Fruit fly (Drosophila melanogaster) whole organism, embryonic: ENCODE data around the gene Act87E.

ENCODE experiments used
- Atf3 ChIP-seq: fragments of 200-800 bp; sonication (Bioruptor generic); optimal IDR thresholded peaks from 3 replicates; lab custom pipeline; 2016; ENCODE audit warnings: missing biosample characterization, missing genetic modification characterization
- BEAF-32 ChIP-seq: fragments of 200-800 bp; sonication (Bioruptor generic); optimal IDR thresholded peaks from 3 replicates; lab custom pipeline; 2017; ENCODE audit warnings: missing biosample characterization, missing genetic modification characterization, mild to moderate bottlenecking, moderate library complexity, missing genetic modification reagents
- CG11093 ChIP-seq: fragments of 200-800 bp; sonication (Bioruptor generic); IDR thresholded peaks from 3 replicates; pipeline ENCODE4 v1.3.6; 2022; ENCODE audit warnings: missing biosample characterization, missing genetic modification characterization
- CG11456 ChIP-seq: fragments of 200-800 bp; sonication (Bioruptor generic); IDR thresholded peaks from 3 replicates; pipeline ENCODE4 v1.3.6; 2022; ENCODE audit warnings: missing biosample characterization, missing genetic modification characterization
- CG11504 ChIP-seq: fragments of 200-800 bp; sonication (Bioruptor generic); optimal IDR thresholded peaks from 3 replicates; lab custom pipeline; 2019; ENCODE audit warnings: missing biosample characterization, mild to moderate bottlenecking, missing genetic modification characterization, moderate library complexity
- CG12659 ChIP-seq: fragments of 200-800 bp; sonication (Bioruptor generic); optimal IDR thresholded peaks from 3 replicates; lab custom pipeline; 2017; ENCODE audit warnings: mild to moderate bottlenecking, missing biosample characterization, missing genetic modification reagents, missing genetic modification characterization
- CG12769 ChIP-seq: fragments of 200-800 bp; sonication (Bioruptor generic); optimal IDR thresholded peaks from 2 replicates; lab custom pipeline; 2019; ENCODE audit warnings: missing biosample characterization, mild to moderate bottlenecking, missing genetic modification characterization, moderate library complexity
- CG13123 ChIP-seq: fragments of 200-800 bp; sonication (Bioruptor generic); optimal IDR thresholded peaks from 2 replicates; lab custom pipeline; 2016; ENCODE audit warnings: missing biosample characterization, missing genetic modification characterization
- CG16779 ChIP-seq: fragments of 200-800 bp; sonication (Bioruptor generic); IDR thresholded peaks from 2 replicates; pipeline ENCODE4 v1.3.6; 2022; ENCODE audit warnings: missing biosample characterization, missing genetic modification characterization
- CG16863 ChIP-seq: fragments of 200-800 bp; sonication (Bioruptor generic); optimal IDR thresholded peaks from 3 replicates; lab custom pipeline; 2016; ENCODE audit warnings: missing biosample characterization, missing genetic modification characterization
- CG17186 ChIP-seq: fragments of 200-800 bp; sonication (Bioruptor generic); optimal IDR thresholded peaks from 3 replicates; lab custom pipeline; 2017; ENCODE audit warnings: missing biosample characterization, missing genetic modification reagents, missing genetic modification characterization
- CG18476 ChIP-seq: fragments of 200-800 bp; sonication (Bioruptor generic); optimal IDR thresholded peaks from 2 replicates; lab custom pipeline; 2016; ENCODE audit warnings: missing biosample characterization, mild to moderate bottlenecking, missing genetic modification characterization
- CG30020 ChIP-seq: fragments of 200-800 bp; optimal IDR thresholded peaks from 2 replicates; lab custom pipeline; 2019; ENCODE audit warnings: missing biosample characterization, mild to moderate bottlenecking, missing genetic modification characterization, moderate library complexity
- CG30403 ChIP-seq: fragments of 200-800 bp; sonication (Bioruptor generic); optimal IDR thresholded peaks from 3 replicates; lab custom pipeline; 2016; ENCODE audit warnings: missing biosample characterization, missing genetic modification characterization
- CG31365 ChIP-seq: fragments of 200-800 bp; sonication (Bioruptor generic); optimal IDR thresholded peaks from 2 replicates; lab custom pipeline; 2018; ENCODE audit warnings: missing biosample characterization, mild to moderate bottlenecking, missing genetic modification characterization
- CG4424 ChIP-seq: fragments of 200-800 bp; sonication (Bioruptor generic); optimal IDR thresholded peaks from 3 replicates; lab custom pipeline; 2016; ENCODE audit warnings: missing biosample characterization, missing genetic modification characterization
- CG7372 ChIP-seq: fragments of 200-800 bp; sonication (Bioruptor generic); IDR thresholded peaks from 2 replicates; pipeline ENCODE4 v1.3.6; 2022; ENCODE audit warnings: missing biosample characterization, missing genetic modification characterization
- CG9215 ChIP-seq: fragments of 200-800 bp; sonication (Bioruptor generic); IDR thresholded peaks from 2 replicates; pipeline ENCODE4 v1.3.6; 2022; ENCODE audit warnings: missing biosample characterization, missing genetic modification characterization
- CG9817 ChIP-seq: fragments of 200-800 bp; sonication (Bioruptor generic); optimal IDR thresholded peaks from 2 replicates; lab custom pipeline; 2018; ENCODE audit warnings: missing biosample characterization, mild to moderate bottlenecking, missing genetic modification characterization, moderate library complexity
- CG9932 ChIP-seq: fragments of 200-800 bp; sonication (Bioruptor generic); IDR thresholded peaks from 2 replicates; pipeline ENCODE4 v1.3.6; 2022; ENCODE audit warnings: missing biosample characterization, missing genetic modification characterization
- D19B ChIP-seq: fragments of 200-800 bp; sonication (Bioruptor generic); optimal IDR thresholded peaks from 2 replicates; lab custom pipeline; 2017; ENCODE audit warnings: missing biosample characterization, mild to moderate bottlenecking, missing genetic modification characterization
- E2f1 ChIP-seq: fragments of 200-800 bp; sonication (Bioruptor generic); IDR thresholded peaks from 2 replicates; pipeline ENCODE4 v1.3.6; 2022; ENCODE audit warnings: missing biosample characterization, missing genetic modification characterization
- HHEX ChIP-seq: fragments of 200-800 bp; sonication (Bioruptor generic); optimal IDR thresholded peaks from 3 replicates; lab custom pipeline; 2017; ENCODE audit warnings: missing biosample characterization, mild to moderate bottlenecking, missing genetic modification characterization, missing genetic modification reagents
- Hr39 ChIP-seq: fragments of >200 bp; optimal IDR thresholded peaks from 2 replicates; lab custom pipeline; 2017
- Kr ChIP-seq: fragments of 200-800 bp; sonication (Bioruptor generic); optimal IDR thresholded peaks from 2 replicates; lab custom pipeline; 2017; ENCODE audit warnings: missing biosample characterization, mild to moderate bottlenecking, missing genetic modification characterization
- Lim3 ChIP-seq: fragments of 200-800 bp; sonication (Bioruptor generic); IDR thresholded peaks from 2 replicates; pipeline ENCODE4 v1.3.6; 2022; ENCODE audit warnings: missing biosample characterization, missing genetic modification characterization
- Meics ChIP-seq: fragments of 200-800 bp; sonication (Bioruptor generic); optimal IDR thresholded peaks from 2 replicates; lab custom pipeline; 2017; ENCODE audit warnings: missing biosample characterization, mild to moderate bottlenecking, missing genetic modification characterization
- NfI ChIP-seq: fragments of 200-800 bp; sonication (Bioruptor generic); optimal IDR thresholded peaks from 3 replicates; lab custom pipeline; 2018; ENCODE audit warnings: missing biosample characterization, mild to moderate bottlenecking, missing genetic modification characterization, moderate library complexity
- Oaz ChIP-seq: fragments of 200-800 bp; sonication (Bioruptor generic); IDR thresholded peaks from 2 replicates; pipeline ENCODE4 v1.3.6; 2022; ENCODE audit warnings: missing biosample characterization, missing genetic modification characterization
- Pdp1 ChIP-seq, 2 experiments: fragments of 200-800 bp; sonication (Bioruptor generic); optimal IDR thresholded peaks; 3 replicates each; lab custom pipeline; 2016; ENCODE audit warnings: missing biosample characterization in 2 of 2, missing genetic modification characterization in 2 of 2, mild to moderate bottlenecking in 1 of 2, moderate library complexity in 1 of 2
- Side ChIP-seq: fragments of 200-800 bp; sonication (Bioruptor generic); optimal IDR thresholded peaks from 2 replicates; lab custom pipeline; 2016; ENCODE audit warnings: missing biosample characterization, missing genetic modification characterization
- Tbp ChIP-seq: fragments of >200 bp; optimal IDR thresholded peaks from 2 replicates; lab custom pipeline; 2018; ENCODE audit warnings: missing biosample characterization, missing genetic modification characterization
- abd-A ChIP-seq: fragments of 200-800 bp; sonication (Bioruptor generic); optimal IDR thresholded peaks from 3 replicates; lab custom pipeline; 2019; ENCODE audit warnings: missing biosample characterization, mild to moderate bottlenecking, missing genetic modification characterization, moderate library complexity
- ac ChIP-seq: fragments of 200-800 bp; sonication (Bioruptor generic); optimal IDR thresholded peaks from 3 replicates; lab custom pipeline; 2017; ENCODE audit warnings: missing biosample characterization, mild to moderate bottlenecking, missing genetic modification characterization
- chif ChIP-seq, 2 experiments: fragments of 200-800 bp; sonication (Bioruptor generic); optimal IDR thresholded peaks; 3 replicates each; lab custom pipeline; 2016; ENCODE audit warnings: missing biosample characterization in 2 of 2, missing genetic modification characterization in 2 of 2
- danr ChIP-seq: fragments of 200-800 bp; sonication (Bioruptor generic); IDR thresholded peaks from 2 replicates; pipeline ENCODE4 v1.3.6; 2022; ENCODE audit warnings: missing biosample characterization, missing genetic modification characterization
- disco-r ChIP-seq: fragments of 200-800 bp; sonication (Bioruptor generic); optimal IDR thresholded peaks from 2 replicates; lab custom pipeline; 2016; ENCODE audit warnings: missing biosample characterization, missing genetic modification characterization
- dpn ChIP-seq, 2 experiments: fragments of 200-800 bp; sonication (Bioruptor generic); optimal IDR thresholded peaks; 3 replicates each; lab custom pipeline; 2016; ENCODE audit warnings: missing biosample characterization in 2 of 2, missing genetic modification characterization in 2 of 2
- gcm ChIP-seq: fragments of 200-800 bp; sonication (Bioruptor generic); optimal IDR thresholded peaks from 2 replicates; lab custom pipeline; 2019; ENCODE audit warnings: missing biosample characterization, mild to moderate bottlenecking, missing genetic modification characterization, moderate library complexity
- gfzf ChIP-seq: fragments of 200-800 bp; sonication (Bioruptor generic); optimal IDR thresholded peaks from 2 replicates; lab custom pipeline; 2016; ENCODE audit warnings: missing biosample characterization, mild to moderate bottlenecking, missing genetic modification characterization, moderate library complexity
- hth ChIP-seq: fragments of >200 bp; optimal IDR thresholded peaks from 2 replicates; lab custom pipeline; 2017; ENCODE audit warnings: inconsistent platforms
- nom ChIP-seq: fragments of 200-800 bp; sonication (Bioruptor generic); optimal IDR thresholded peaks from 2 replicates; lab custom pipeline; 2017; ENCODE audit warnings: missing biosample characterization, missing genetic modification characterization, mild to moderate bottlenecking, moderate library complexity, missing genetic modification reagents
- onecut ChIP-seq: fragments of 200-800 bp; sonication (Bioruptor generic); IDR thresholded peaks from 2 replicates; pipeline ENCODE4 v1.3.6; 2022; ENCODE audit warnings: missing biosample characterization, missing genetic modification characterization
- pum ChIP-seq: fragments of 200-800 bp; sonication (Bioruptor generic); optimal IDR thresholded peaks from 2 replicates; lab custom pipeline; 2016; ENCODE audit warnings: missing biosample characterization, missing genetic modification characterization
- scrt ChIP-seq: fragments of 200-800 bp; sonication (Bioruptor generic); optimal IDR thresholded peaks from 2 replicates; lab custom pipeline; 2018; ENCODE audit warnings: missing biosample characterization, mild to moderate bottlenecking, missing genetic modification characterization, moderate library complexity
- sr ChIP-seq: fragments of 200-800 bp; sonication (Bioruptor generic); IDR thresholded peaks from 3 replicates; pipeline ENCODE4 v1.3.6; 2022; ENCODE audit warnings: missing biosample characterization, missing genetic modification characterization
- stwl ChIP-seq: fragments of 200-800 bp; sonication (Bioruptor generic); optimal IDR thresholded peaks from 3 replicates; lab custom pipeline; 2018; ENCODE audit warnings: missing biosample characterization, mild to moderate bottlenecking, missing genetic modification characterization, moderate library complexity
- trh ChIP-seq: fragments of 200-800 bp; sonication (Bioruptor generic); optimal IDR thresholded peaks from 2 replicates; lab custom pipeline; 2016; ENCODE audit warnings: missing biosample characterization, missing genetic modification characterization
- vvl ChIP-seq: fragments of 200-800 bp; sonication (Bioruptor generic); IDR thresholded peaks from 2 replicates; pipeline ENCODE4 v1.3.6; 2022; ENCODE audit warnings: missing biosample characterization, missing genetic modification characterization
- wor ChIP-seq: fragments of 200-800 bp; sonication (Bioruptor generic); IDR thresholded peaks from 2 replicates; pipeline ENCODE4 v1.3.6; 2022; ENCODE audit warnings: missing biosample characterization, missing genetic modification characterization
- yki ChIP-seq: fragments of >200 bp; optimal IDR thresholded peaks from 3 replicates; lab custom pipeline; 2018

Act87E gene

DNA sequence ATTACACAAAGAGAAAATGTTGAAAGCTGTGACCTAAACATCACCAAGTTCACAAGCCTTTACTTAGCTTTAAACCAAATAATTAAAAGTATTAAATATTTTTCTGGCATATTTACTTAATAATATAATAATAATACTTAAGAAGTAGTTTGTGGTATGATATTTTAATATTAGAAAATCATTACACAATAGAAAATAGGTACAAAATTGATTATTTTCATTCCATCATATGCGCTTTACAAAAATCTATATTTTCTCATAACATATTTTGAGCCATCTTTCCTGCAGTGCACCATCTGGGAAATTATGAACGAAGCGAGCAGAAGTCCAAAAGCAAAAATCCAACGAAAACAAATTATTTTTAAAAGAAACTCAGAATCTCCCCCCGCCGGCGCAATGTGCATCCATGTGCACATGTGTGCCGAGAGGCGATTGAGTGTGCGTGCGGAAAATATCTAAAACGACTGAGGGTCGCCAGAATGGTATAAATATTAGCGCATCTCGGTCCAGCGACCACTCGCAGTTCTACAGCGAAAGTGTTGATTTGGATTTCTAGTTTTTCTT lies at the start of gene Act87E (continued):
- peak; percentile 52 for TF ChIP-seq CG4424 (GFP tag; lab: Kevin White, UChicago)
- no peak for TF ChIP-seq trh (GFP tag; lab: Kevin White, UChicago)
- no peak for TF ChIP-seq CG11456 (GFP tag; lab: Robert Waterston, UW)
- TF ChIP-seq chif (GFP tag; optimal IDR thresholded peaks at IDR 0.05; lab: Kevin White, UChicago) = no peak
- peak; percentile 30 for TF ChIP-seq ac (GFP tag; lab: Kevin White, UChicago)
- no peak for TF ChIP-seq CG16863 (GFP tag; lab: Kevin White, UChicago)
- TF ChIP-seq abd-A = no peak
- peak; percentile 35; the same call in 1 of the 2 replicates for TF ChIP-seq E2f1
- no peak for TF ChIP-seq onecut (GFP tag; lab: Robert Waterston, UW)
- TF ChIP-seq CG12659 (GFP tag; lab: Kevin White, UChicago) = peak; percentile 72
- TF ChIP-seq NfI = peak; percentile 23
- TF ChIP-seq D19B (GFP tag; lab: Kevin White, UChicago) = no peak
- TF ChIP-seq Atf3 (GFP tag; lab: Kevin White, UChicago) = no peak
- 0 out of 3 replicates have a peak, but pooled peaks have one; percentile 29 for TF ChIP-seq CG11093 (GFP tag; lab: Robert Waterston, UW)
- peak; percentile 33; the same call in 1 of the 2 replicates for TF ChIP-seq CG9932 (GFP tag; lab: Robert Waterston, UW)
- no peak for TF ChIP-seq disco-r (GFP tag; lab: Kevin White, UChicago)
- TF ChIP-seq gcm (GFP tag; lab: Kevin White, UChicago) = peak; percentile 60
- peak; percentile 29 for TF ChIP-seq HHEX (GFP tag; lab: Kevin White, UChicago)
- 0 out of 2 replicates have a peak, but pooled peaks have one; percentile 38 for TF ChIP-seq CG9215 (GFP tag; lab: Robert Waterston, UW)
- TF ChIP-seq sr (GFP tag; lab: Robert Waterston, UW) = peak; percentile 66; the same call in 2 of the 3 replicates
- TF ChIP-seq CG18476 (GFP tag; lab: Kevin White, UChicago) = no peak
- no peak for TF ChIP-seq CG31365
- TF ChIP-seq stwl (tag; lab: Kevin White, UChicago) = peak; percentile 3
- no peak for TF ChIP-seq Hr39
- peak; percentile 47 for TF ChIP-seq Meics (GFP tag; lab: Kevin White, UChicago)
- no peak for TF ChIP-seq CG16779
- TF ChIP-seq Tbp (GFP tag; lab: Kevin White, UChicago) = no peak
- TF ChIP-seq scrt = peak; percentile 35
- TF ChIP-seq pum (GFP tag; lab: Kevin White, UChicago) = no peak
- peak; percentile 34 for TF ChIP-seq CG9817 (tag; lab: Kevin White, UChicago)
- no peak for TF ChIP-seq nom (GFP tag; lab: Kevin White, UChicago)
- TF ChIP-seq wor (GFP tag; lab: Robert Waterston, UW) = peak; percentile 15; the same call in 1 of the 2 replicates
- TF ChIP-seq CG30020 = peak; percentile 46
- TF ChIP-seq Side = no peak
- no peak for TF ChIP-seq hth (lab: Kevin White, UChicago)
- peak; percentile 85 for TF ChIP-seq CG11504 (tag; lab: Kevin White, UChicago)
- TF ChIP-seq CG17186 (GFP tag; lab: Kevin White, UChicago) = no peak
- 0 out of 2 replicates have a peak, but pooled peaks have one; percentile 15 for TF ChIP-seq vvl (GFP tag; lab: Robert Waterston, UW)
- peak; percentile 79 for TF ChIP-seq CG30403 (GFP tag; lab: Kevin White, UChicago)
- TF ChIP-seq Kr (GFP tag; lab: Kevin White, UChicago) = no peak
- no peak for TF ChIP-seq Lim3 (GFP tag; lab: Robert Waterston, UW)
- no peak for TF ChIP-seq yki (lab: Kevin White, UChicago)
- no peak for TF ChIP-seq CG13123 (GFP tag; lab: Kevin White, UChicago)
- peak in 1 of 2 experiments; percentile 41 for TF ChIP-seq dpn (GFP tag; optimal IDR thresholded peaks at IDR 0.05; lab: Kevin White, UChicago)
- TF ChIP-seq Pdp1 (GFP tag; optimal IDR thresholded peaks at IDR 0.05; lab: Kevin White, UChicago) = no peak
- no peak for TF ChIP-seq Oaz (GFP tag; lab: Robert Waterston, UW)
- no peak for TF ChIP-seq gfzf (GFP tag; lab: Kevin White, UChicago)
- 0 out of 2 replicates have a peak, but pooled peaks have one; percentile 49 for TF ChIP-seq danr
- TF ChIP-seq CG12769 (tag; lab: Kevin White, UChicago) = no peak
- TF ChIP-seq BEAF-32 (GFP tag; lab: Kevin White, UChicago) = no peak
- no peak for TF ChIP-seq CG7372 (GFP tag; lab: Robert Waterston, UW)
